Fruit fly (Drosophila melanogaster) whole organism, embryonic: ENCODE results near the gene CG43693.

ENCODE experiments used
- Antp ChIP-seq: fragments of 200-800 bp; sonication (Bioruptor generic); optimal IDR thresholded peaks from 3 replicates; lab custom pipeline; 2016; ENCODE audit warnings: missing biosample characterization, missing genetic modification characterization
- CG10147 ChIP-seq: fragments of 200-800 bp; sonication (Bioruptor generic); optimal IDR thresholded peaks from 2 replicates; lab custom pipeline; 2019; ENCODE audit warnings: missing biosample characterization, mild to moderate bottlenecking, missing genetic modification characterization, moderate library complexity
- CG10431 ChIP-seq: fragments of 200-800 bp; sonication (Bioruptor generic); optimal IDR thresholded peaks from 3 replicates; lab custom pipeline; 2018; ENCODE audit warnings: missing biosample characterization, mild to moderate bottlenecking, missing genetic modification characterization
- CG11247 ChIP-seq: fragments of 200-800 bp; sonication (Bioruptor generic); IDR thresholded peaks from 2 replicates; pipeline ENCODE4 v1.3.6; 2022; ENCODE audit warnings: missing biosample characterization, missing genetic modification characterization
- CG11398 ChIP-seq: fragments of 200-800 bp; sonication (Bioruptor generic); optimal IDR thresholded peaks from 2 replicates; lab custom pipeline; 2016; ENCODE audit warnings: missing biosample characterization, missing genetic modification characterization
- CG11695 ChIP-seq: fragments of 200-800 bp; sonication (Bioruptor generic); IDR thresholded peaks from 3 replicates; pipeline ENCODE4 v1.3.6; 2022; ENCODE audit warnings: missing biosample characterization, missing genetic modification characterization
- CG13894 ChIP-seq: fragments of 200-800 bp; sonication (Bioruptor generic); optimal IDR thresholded peaks from 3 replicates; lab custom pipeline; 2018; ENCODE audit warnings: missing biosample characterization, mild to moderate bottlenecking, missing genetic modification characterization, moderate library complexity
- CG15514 ChIP-seq: fragments of 200-800 bp; sonication (Bioruptor generic); optimal IDR thresholded peaks from 3 replicates; lab custom pipeline; 2017; ENCODE audit warnings: missing biosample characterization, missing genetic modification characterization, mild to moderate bottlenecking, moderate library complexity, missing genetic modification reagents
- CG17328 ChIP-seq: fragments of 200-800 bp; sonication (Bioruptor generic); IDR thresholded peaks from 2 replicates; pipeline ENCODE4 v1.3.6; 2022; ENCODE audit warnings: missing biosample characterization, missing genetic modification characterization
- CG18599 ChIP-seq: fragments of 200-800 bp; sonication (Bioruptor generic); optimal IDR thresholded peaks from 3 replicates; lab custom pipeline; 2017; ENCODE audit warnings: missing biosample characterization, missing genetic modification characterization, mild to moderate bottlenecking, moderate library complexity, missing genetic modification reagents
- CG31388 ChIP-seq: fragments of 200-800 bp; sonication (Bioruptor generic); optimal IDR thresholded peaks from 2 replicates; lab custom pipeline; 2016; ENCODE audit warnings: missing biosample characterization, missing genetic modification characterization
- CG33557 ChIP-seq: fragments of 200-800 bp; sonication (Bioruptor generic); optimal IDR thresholded peaks from 2 replicates; lab custom pipeline; 2019; ENCODE audit warnings: missing biosample characterization, mild to moderate bottlenecking, missing genetic modification characterization, moderate library complexity
- CG3838 ChIP-seq: fragments of 200-800 bp; sonication (Bioruptor generic); optimal IDR thresholded peaks from 3 replicates; lab custom pipeline; 2016; ENCODE audit warnings: missing biosample characterization, missing genetic modification characterization
- CG43689 ChIP-seq: fragments of 200-800 bp; sonication (Bioruptor generic); IDR thresholded peaks from 2 replicates; pipeline ENCODE4 v1.3.6; 2022; ENCODE audit warnings: missing biosample characterization, missing genetic modification characterization
- CG4854 ChIP-seq: fragments of 200-800 bp; sonication (Bioruptor generic); optimal IDR thresholded peaks from 2 replicates; lab custom pipeline; 2016; ENCODE audit warnings: missing biosample characterization, missing genetic modification characterization, inconsistent platforms
- CG6654 ChIP-seq: fragments of 200-800 bp; sonication (Bioruptor generic); optimal IDR thresholded peaks from 2 replicates; lab custom pipeline; 2017; ENCODE audit warnings: missing biosample characterization, mild to moderate bottlenecking, missing genetic modification characterization
- CG6813 ChIP-seq: fragments of 200-800 bp; sonication (Bioruptor generic); optimal IDR thresholded peaks from 2 replicates; lab custom pipeline; 2017; ENCODE audit warnings: missing biosample characterization, missing genetic modification characterization, mild to moderate bottlenecking, moderate library complexity, missing genetic modification reagents
- CG9609 ChIP-seq: fragments of 200-800 bp; sonication (Bioruptor generic); optimal IDR thresholded peaks from 3 replicates; lab custom pipeline; 2016; ENCODE audit warnings: missing biosample characterization, missing genetic modification characterization
- CG9797 ChIP-seq: fragments of 200-800 bp; sonication (Bioruptor generic); optimal IDR thresholded peaks from 3 replicates; lab custom pipeline; 2018; ENCODE audit warnings: missing biosample characterization, mild to moderate bottlenecking, missing genetic modification characterization
- CoRest ChIP-seq: fragments of 200-800 bp; sonication (Bioruptor generic); optimal IDR thresholded peaks from 3 replicates; lab custom pipeline; 2018; ENCODE audit warnings: missing biosample characterization, mild to moderate bottlenecking, missing genetic modification characterization, moderate library complexity
- Deaf1 ChIP-seq: fragments of 200-800 bp; optimal IDR thresholded peaks from 3 replicates; lab custom pipeline; 2019; ENCODE audit warnings: missing biosample characterization, mild to moderate bottlenecking, missing genetic modification characterization, moderate library complexity
- E2f2 ChIP-seq: fragments of 200-800 bp; sonication (Bioruptor generic); IDR thresholded peaks from 2 replicates; pipeline ENCODE4 v1.3.6; 2022; ENCODE audit warnings: missing biosample characterization, missing genetic modification characterization
- ERR ChIP-seq: fragments of 200-800 bp; sonication (Bioruptor generic); optimal IDR thresholded peaks from 2 replicates; lab custom pipeline; 2016; ENCODE audit warnings: missing biosample characterization, missing genetic modification characterization
- Elba2 ChIP-seq: fragments of 200-800 bp; sonication (Bioruptor generic); optimal IDR thresholded peaks from 3 replicates; lab custom pipeline; 2016; ENCODE audit warnings: missing biosample characterization, missing genetic modification characterization
- HLH54F ChIP-seq: fragments of 200-800 bp; sonication (Bioruptor generic); optimal IDR thresholded peaks from 3 replicates; lab custom pipeline; 2016; ENCODE audit warnings: missing biosample characterization, missing genetic modification characterization
- NC2α ChIP-seq: fragments of 200-800 bp; sonication (Bioruptor generic); optimal IDR thresholded peaks from 2 replicates; lab custom pipeline; 2016; ENCODE audit warnings: missing biosample characterization, missing genetic modification characterization
- Ravus ChIP-seq: fragments of 200-800 bp; sonication (Bioruptor generic); IDR thresholded peaks from 2 replicates; pipeline ENCODE4 v1.3.6; 2022; ENCODE audit warnings: missing biosample characterization, missing genetic modification characterization
- Scr ChIP-seq: fragments of 200-800 bp; sonication (Bioruptor generic); IDR thresholded peaks from 2 replicates; pipeline ENCODE4 v1.3.6; 2022; ENCODE audit warnings: missing biosample characterization, missing genetic modification characterization; ENCODE audit not compliant: partially characterized antibody
- Usf ChIP-seq: fragments of 200-800 bp; sonication (Bioruptor generic); optimal IDR thresholded peaks from 2 replicates; lab custom pipeline; 2017; ENCODE audit warnings: missing genotype, missing biosample characterization, missing genetic modification characterization
- cas ChIP-seq: fragments of 200-800 bp; sonication (Bioruptor generic); IDR thresholded peaks from 2 replicates; pipeline ENCODE4 v1.3.6; 2022; ENCODE audit warnings: missing biosample characterization, missing genetic modification characterization
- da ChIP-seq: fragments of 200-800 bp; sonication (Bioruptor generic); optimal IDR thresholded peaks from 2 replicates; lab custom pipeline; 2016; ENCODE audit warnings: missing biosample characterization, missing genetic modification characterization
- gfzf ChIP-seq: fragments of 200-800 bp; sonication (Bioruptor generic); optimal IDR thresholded peaks from 2 replicates; lab custom pipeline; 2016; ENCODE audit warnings: missing biosample characterization, mild to moderate bottlenecking, missing genetic modification characterization, moderate library complexity
- gro ChIP-seq: fragments of 200-800 bp; sonication (Bioruptor generic); optimal IDR thresholded peaks from 2 replicates; lab custom pipeline; 2016; ENCODE audit warnings: missing biosample characterization, missing genetic modification characterization
- jumu ChIP-seq: fragments of 200-800 bp; sonication (Bioruptor generic); optimal IDR thresholded peaks from 3 replicates; lab custom pipeline; 2016; ENCODE audit warnings: missing biosample characterization, missing genetic modification characterization
- knrl ChIP-seq: fragments of 200-800 bp; sonication (Bioruptor generic); IDR thresholded peaks from 3 replicates; pipeline ENCODE4 v1.3.6; 2022; ENCODE audit warnings: missing biosample characterization, missing genetic modification characterization; ENCODE audit not compliant: partially characterized antibody
- mam ChIP-seq: fragments of 200-800 bp; sonication (Bioruptor generic); optimal IDR thresholded peaks from 3 replicates; lab custom pipeline; 2016; ENCODE audit warnings: missing biosample characterization, missing genetic modification characterization
- mirr ChIP-seq: fragments of 200-800 bp; sonication (Bioruptor generic); optimal IDR thresholded peaks from 3 replicates; lab custom pipeline; 2018; ENCODE audit warnings: missing biosample characterization, mild to moderate bottlenecking, missing genetic modification characterization
- nom ChIP-seq: fragments of 200-800 bp; sonication (Bioruptor generic); optimal IDR thresholded peaks from 2 replicates; lab custom pipeline; 2017; ENCODE audit warnings: missing biosample characterization, missing genetic modification characterization, mild to moderate bottlenecking, moderate library complexity, missing genetic modification reagents
- pnt ChIP-seq: fragments of 200-800 bp; sonication (Bioruptor generic); optimal IDR thresholded peaks from 3 replicates; lab custom pipeline; 2016; ENCODE audit warnings: missing biosample characterization, missing genetic modification characterization
- pum ChIP-seq: fragments of 200-800 bp; sonication (Bioruptor generic); optimal IDR thresholded peaks from 2 replicates; lab custom pipeline; 2016; ENCODE audit warnings: missing biosample characterization, missing genetic modification characterization
- row ChIP-seq: fragments of 200-800 bp; sonication (Bioruptor generic); IDR thresholded peaks from 3 replicates; pipeline ENCODE4 v1.3.6; 2022; ENCODE audit warnings: missing biosample characterization, missing genetic modification characterization
- schlank ChIP-seq: fragments of 200-800 bp; sonication (Bioruptor generic); optimal IDR thresholded peaks from 2 replicates; lab custom pipeline; 2018; ENCODE audit warnings: missing biosample characterization, mild to moderate bottlenecking, missing genetic modification characterization
- sim ChIP-seq: fragments of 200-800 bp; sonication (Bioruptor generic); IDR thresholded peaks from 2 replicates; pipeline ENCODE4 v1.3.6; 2022; ENCODE audit warnings: missing biosample characterization, missing genetic modification characterization
- sima ChIP-seq: fragments of 200-800 bp; sonication (Bioruptor generic); optimal IDR thresholded peaks from 2 replicates; lab custom pipeline; 2016; ENCODE audit warnings: missing biosample characterization, missing genetic modification characterization
- slou ChIP-seq: fragments of 200-800 bp; sonication (Bioruptor generic); optimal IDR thresholded peaks from 3 replicates; lab custom pipeline; 2016; ENCODE audit warnings: missing biosample characterization, missing genetic modification characterization
- sob ChIP-seq: fragments of 200-800 bp; sonication (Bioruptor generic); IDR thresholded peaks from 2 replicates; pipeline ENCODE4 v1.3.6; 2022; ENCODE audit warnings: missing biosample characterization, missing genetic modification characterization
- sqz ChIP-seq: fragments of 200-800 bp; sonication (Bioruptor generic); optimal IDR thresholded peaks from 3 replicates; lab custom pipeline; 2018; ENCODE audit warnings: missing biosample characterization, mild to moderate bottlenecking, missing genetic modification characterization
- tgo ChIP-seq: fragments of 200-800 bp; sonication (Bioruptor generic); IDR thresholded peaks from 3 replicates; pipeline ENCODE4 v1.3.6; 2022; ENCODE audit warnings: missing biosample characterization, missing genetic modification characterization
- toy ChIP-seq: fragments of 200-800 bp; sonication (Bioruptor generic); IDR thresholded peaks from 2 replicates; pipeline ENCODE4 v1.3.6; 2022; ENCODE audit warnings: missing biosample characterization, missing genetic modification characterization
- twi ChIP-seq: fragments of 200-800 bp; optimal IDR thresholded peaks from 2 replicates; lab custom pipeline; 2019; ENCODE audit warnings: missing biosample characterization, mild to moderate bottlenecking, missing genetic modification characterization, moderate library complexity
- yki ChIP-seq: fragments of >200 bp; optimal IDR thresholded peaks from 3 replicates; lab custom pipeline; 2018
- z ChIP-seq: fragments of 200-800 bp; sonication (Bioruptor generic); IDR thresholded peaks from 3 replicates; pipeline ENCODE4 v1.3.6; 2022; ENCODE audit warnings: missing biosample characterization, missing genetic modification characterization

The CG43693 gene

DNA sequence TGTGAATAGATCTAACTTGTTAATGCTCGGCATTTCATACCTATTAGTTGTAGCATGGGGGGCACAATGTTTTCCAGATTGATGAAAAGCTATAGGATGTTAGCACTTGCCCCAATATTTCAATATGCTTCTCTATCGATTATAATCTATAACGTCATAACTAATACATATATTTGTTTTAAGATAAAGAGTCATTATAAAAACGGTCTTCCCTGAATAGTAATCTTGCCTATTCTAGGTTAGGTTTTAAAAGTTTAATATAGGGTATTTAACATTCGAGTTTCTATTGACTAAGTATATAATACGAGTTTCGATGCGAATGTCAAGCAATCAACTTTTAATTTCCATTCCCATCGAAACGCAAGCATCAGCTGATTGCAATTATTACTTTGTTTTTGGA is 10.0 kb upstream of the CG43693 start, which contains the start of the genes CG6321 and Blos2 (continued):
- TF ChIP-seq Scr (GFP tag; lab: Robert Waterston, UW) (no peak), pum (peak; percentile 42), E2f2 (GFP tag; lab: Robert Waterston, UW) (peak; percentile 58), CG9797 (GFP tag; lab: Kevin White, UChicago) (no peak), CG17328 (peak; percentile 75), CG3838 (peak; percentile 37), CG10147 (GFP tag; lab: Kevin White, UChicago) (peak; percentile 83), row (GFP tag; lab: Robert Waterston, UW) (peak; percentile 93), knrl (GFP tag; lab: Robert Waterston, UW) (no peak), CG6813 (GFP tag; lab: Kevin White, UChicago) (peak; percentile 26), gfzf (no peak), yki (no peak), tgo (GFP tag; lab: Robert Waterston, UW) (peak; percentile 64; the same call in 1 of the 3 replicates), cas (no peak), CG11695 (GFP tag; lab: Robert Waterston, UW) (peak; percentile 82), CG6654 (GFP tag; lab: Kevin White, UChicago) (peak; percentile 21), ERR (GFP tag; lab: Kevin White, UChicago) (no peak), CG33557 (GFP tag; lab: Kevin White, UChicago) (peak; percentile 59), twi (peak; percentile 51), sqz (peak; percentile 20), CG31388 (GFP tag; lab: Kevin White, UChicago) (peak; percentile 29), Deaf1 (tag; lab: Kevin White, UChicago) (peak; percentile 66), nom (GFP tag; lab: Kevin White, UChicago) (peak; percentile 20), sob (GFP tag; lab: Robert Waterston, UW) (peak; percentile 76), CG13894 (no peak), schlank (no peak), CG11247 (peak; percentile 50), Ravus (GFP tag; lab: Robert Waterston, UW) (no peak), CG4854 (GFP tag; lab: Kevin White, UChicago) (peak; percentile 30), gro (peak; percentile 5), CG11398 (GFP tag; lab: Kevin White, UChicago) (no peak), Antp (GFP tag; lab: Kevin White, UChicago) (peak; percentile 15), da (GFP tag; lab: Kevin White, UChicago) (no peak), NC2α (GFP tag; lab: Kevin White, UChicago) (no peak), Elba2 (GFP tag; lab: Kevin White, UChicago) (no peak), CG15514 (GFP tag; lab: Kevin White, UChicago) (peak; percentile 53), CoRest (peak; percentile 85), CG9609 (GFP tag; lab: Kevin White, UChicago) (peak; percentile 32), jumu (GFP tag; lab: Kevin White, UChicago) (no peak), CG43689 (GFP tag; lab: Robert Waterston, UW) (no peak), z (GFP tag; lab: Robert Waterston, UW) (no peak), CG18599 (GFP tag; lab: Kevin White, UChicago) (peak; percentile 85), slou (GFP tag; lab: Kevin White, UChicago) (peak; percentile 8), CG10431 (GFP tag; lab: Kevin White, UChicago) (no peak), Usf (GFP tag; lab: Kevin White, UChicago) (no peak), sima (GFP tag; lab: Kevin White, UChicago) (no peak), mam (GFP tag; lab: Kevin White, UChicago) (peak; percentile 23), HLH54F (GFP tag; lab: Kevin White, UChicago) (peak; percentile 33), mirr (GFP tag; lab: Kevin White, UChicago) (peak; percentile 4), pnt (GFP tag; lab: Kevin White, UChicago) (peak; percentile 39), sim (no peak), toy (GFP tag; lab: Robert Waterston, UW) (no peak)
